Fruit fly (Drosophila melanogaster) whole organism, adult: Measurements from ENCODE around the gene CG13606.

Source experiments
- CG11617 ChIP-seq: fragments of 200-800 bp; sonication (Bioruptor generic); optimal IDR thresholded peaks from 2 replicates; lab custom pipeline; 2017; ENCODE audit warnings: mild to moderate bottlenecking, missing biosample characterization, missing genetic modification reagents, missing genetic modification characterization
- CG12768 ChIP-seq: fragments of 200-800 bp; sonication (Bioruptor generic); optimal IDR thresholded peaks from 2 replicates; lab custom pipeline; 2017; ENCODE audit warnings: missing biosample characterization, missing genetic modification characterization, mild to moderate bottlenecking, moderate library complexity, missing genetic modification reagents
- CG14711 ChIP-seq: fragments of 200-800 bp; sonication (Bioruptor generic); optimal IDR thresholded peaks from 2 replicates; lab custom pipeline; 2018; ENCODE audit warnings: missing biosample characterization, mild to moderate bottlenecking, missing genetic modification characterization, moderate library complexity
- CG1620 ChIP-seq: fragments of 200-800 bp; sonication (Bioruptor generic); optimal IDR thresholded peaks from 2 replicates; lab custom pipeline; 2016; ENCODE audit warnings: missing biosample characterization, missing genetic modification characterization
- CG33017 ChIP-seq: fragments of 200-800 bp; sonication (Bioruptor generic); optimal IDR thresholded peaks from 2 replicates; lab custom pipeline; 2018; ENCODE audit warnings: missing biosample characterization, mild to moderate bottlenecking, missing genetic modification characterization, moderate library complexity
- CG5204 ChIP-seq: fragments of 200-800 bp; sonication (Bioruptor generic); optimal IDR thresholded peaks from 2 replicates; lab custom pipeline; 2016; ENCODE audit warnings: missing biosample characterization, missing genetic modification characterization
- CG7045 ChIP-seq: fragments of 200-800 bp; sonication (Bioruptor generic); optimal IDR thresholded peaks from 2 replicates; lab custom pipeline; 2017; ENCODE audit warnings: missing biosample characterization, mild to moderate bottlenecking, missing genetic modification characterization
- CG7101 ChIP-seq: fragments of 200-800 bp; sonication (Bioruptor generic); optimal IDR thresholded peaks from 2 replicates; lab custom pipeline; 2018; ENCODE audit warnings: missing biosample characterization, mild to moderate bottlenecking, missing genetic modification characterization, moderate library complexity
- Clk ChIP-seq: fragments of 200-800 bp; sonication (Bioruptor generic); optimal IDR thresholded peaks from 2 replicates; lab custom pipeline; 2017; ENCODE audit warnings: missing biosample characterization, missing genetic modification characterization
- Crg-1 ChIP-seq: fragments of 200-800 bp; sonication (Bioruptor generic); optimal IDR thresholded peaks from 2 replicates; lab custom pipeline; 2016; ENCODE audit warnings: missing biosample characterization, missing genetic modification characterization
- Hr96 ChIP-seq: fragments of 200-800 bp; sonication (Bioruptor generic); optimal IDR thresholded peaks from 2 replicates; lab custom pipeline; 2016; ENCODE audit warnings: missing biosample characterization, missing genetic modification characterization
- Mnt ChIP-seq: fragments of 200-800 bp; sonication (Bioruptor generic); optimal IDR thresholded peaks from 2 replicates; lab custom pipeline; 2016; ENCODE audit warnings: missing biosample characterization, mild to moderate bottlenecking, missing genetic modification characterization
- bab1 ChIP-seq: fragments of 200-800 bp; sonication (Bioruptor generic); optimal IDR thresholded peaks from 3 replicates; lab custom pipeline; 2019; ENCODE audit warnings: missing biosample characterization, mild to moderate bottlenecking, missing genetic modification characterization, moderate library complexity
- cic ChIP-seq: fragments of 200-800 bp; sonication (Bioruptor generic); optimal IDR thresholded peaks from 2 replicates; lab custom pipeline; 2017; ENCODE audit warnings: missing biosample characterization, mild to moderate bottlenecking, missing genetic modification characterization, moderate library complexity
- cnc ChIP-seq, 2 experiments: fragments of >200 bp; optimal IDR thresholded peaks; 2 replicates each; lab custom pipeline; 2017
- kay ChIP-seq: fragments of 200-800 bp; sonication (Bioruptor generic); peaks from one replicate; lab custom pipeline; 2016; ENCODE audit warnings: missing biosample characterization, missing genetic modification characterization, borderline replicate concordance
- ovo ChIP-seq: fragments of 200-800 bp; sonication (Bioruptor generic); optimal IDR thresholded peaks from 2 replicates; lab custom pipeline; 2016; ENCODE audit warnings: missing biosample characterization, missing genetic modification characterization
- pad ChIP-seq: fragments of 200-800 bp; sonication (Bioruptor generic); optimal IDR thresholded peaks from 3 replicates; lab custom pipeline; 2017; ENCODE audit warnings: missing biosample characterization, missing genetic modification characterization, mild to moderate bottlenecking, moderate library complexity, missing genetic modification reagents
- tj ChIP-seq: fragments of 200-800 bp; sonication (Bioruptor generic); optimal IDR thresholded peaks from 3 replicates; lab custom pipeline; 2017; ENCODE audit warnings: missing biosample characterization, mild to moderate bottlenecking, missing genetic modification characterization, moderate library complexity
- toe ChIP-seq: fragments of 200-800 bp; sonication (Bioruptor generic); optimal IDR thresholded peaks from 2 replicates; lab custom pipeline; 2016; ENCODE audit warnings: missing biosample characterization, missing genetic modification characterization

Gene CG13606

DNA sequence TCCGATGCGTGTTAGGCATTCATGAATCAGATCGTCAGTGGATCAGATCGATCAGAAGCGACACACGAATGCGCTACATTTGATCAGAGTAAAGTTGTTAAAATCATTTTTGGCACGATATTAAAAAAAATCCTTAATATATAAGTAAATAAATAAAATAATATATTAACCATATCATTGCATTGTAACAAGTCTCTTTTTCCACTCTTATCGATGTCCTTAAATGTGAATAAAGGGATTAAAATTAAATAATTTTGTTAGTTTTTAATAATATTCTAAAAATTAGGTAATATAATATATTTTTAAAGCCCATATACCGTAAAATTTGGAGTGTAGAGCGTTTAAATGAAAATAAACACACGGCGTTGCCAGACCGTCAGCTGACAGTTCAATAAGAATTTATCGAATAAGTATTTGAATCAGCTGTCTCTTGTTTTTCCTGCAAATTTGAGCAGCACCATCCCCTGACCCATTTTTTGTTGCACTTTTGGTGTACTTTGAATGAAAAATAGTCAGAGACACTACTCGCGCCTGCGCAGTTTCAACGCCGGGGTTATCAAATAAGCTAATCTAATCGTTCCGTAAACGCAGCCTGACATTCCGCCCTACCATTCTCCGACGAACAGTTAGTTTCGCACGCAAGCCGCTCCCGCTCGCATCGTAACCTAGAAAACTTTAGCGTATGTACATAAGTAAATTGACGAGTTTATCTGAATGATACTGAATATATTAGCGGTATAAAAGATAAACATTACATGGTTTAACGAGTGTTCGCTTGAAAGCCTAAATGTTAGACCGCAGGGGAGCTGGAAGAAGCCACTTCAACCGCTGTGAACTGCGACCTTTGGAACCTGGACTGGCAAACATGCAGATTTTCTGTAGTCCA lies 20.3 kb upstream of the CG13606 start, which contains the start of the genes p38a and CG6178:
Gene p38a, minus strand, starts transcription at position 398 of the 886 bp plus-strand sequence.
Gene CG6178, plus strand, starts transcription at position 424 of the 886 bp plus-strand sequence.
- peak; percentile 60 for TF ChIP-seq Hr96 (GFP tag; lab: Kevin White, UChicago)
- peak; percentile 85 for TF ChIP-seq tj (GFP tag; lab: Kevin White, UChicago)
- peak; percentile 97 for TF ChIP-seq CG12768 (GFP tag; lab: Kevin White, UChicago)
- peak; percentile 80 for TF ChIP-seq ovo (GFP tag; lab: Kevin White, UChicago)
- TF ChIP-seq Mnt (GFP tag; lab: Kevin White, UChicago), result peak; percentile 77
- peak; percentile 96 for TF ChIP-seq CG14711 (tag; lab: Kevin White, UChicago)
- TF ChIP-seq CG7101 (tag; lab: Kevin White, UChicago), result peak; percentile 99
- peak; percentile 97 for TF ChIP-seq bab1 (GFP tag; lab: Kevin White, UChicago)
- TF ChIP-seq CG33017 (tag; lab: Kevin White, UChicago), result peak; percentile 97
- TF ChIP-seq Clk, result peak; percentile 75
- peak; percentile 67 for TF ChIP-seq toe
- peak; percentile 90 for TF ChIP-seq pad (GFP tag; lab: Kevin White, UChicago)
- peak; percentile 59 for TF ChIP-seq CG1620 (GFP tag; lab: Kevin White, UChicago)
- peak; percentile 79 for TF ChIP-seq CG5204 (GFP tag; lab: Kevin White, UChicago)
- TF ChIP-seq kay (GFP tag; lab: Kevin White, UChicago), result no peak
- TF ChIP-seq Crg-1 (GFP tag; lab: Kevin White, UChicago), result peak; percentile 71
- TF ChIP-seq cnc (optimal IDR thresholded peaks at IDR 0.05; lab: Kevin White, UChicago), result no peak
- TF ChIP-seq CG11617, result peak; percentile 99
- TF ChIP-seq CG7045 (GFP tag; lab: Kevin White, UChicago), result peak; percentile 97
- TF ChIP-seq cic (GFP tag; lab: Kevin White, UChicago), result peak; percentile 73

- TF ChIP-seq bab1 (GFP tag; lab: Kevin White, UChicago) (peak; percentile 88), CG14711 (tag; lab: Kevin White, UChicago) (peak; percentile 90), CG7101 (tag; lab: Kevin White, UChicago) (peak; percentile 94), tj (GFP tag; lab: Kevin White, UChicago) (peak; percentile 50), CG7045 (GFP tag; lab: Kevin White, UChicago) (peak; percentile 83), cnc (optimal IDR thresholded peaks at IDR 0.05; lab: Kevin White, UChicago) (no peak), cic (GFP tag; lab: Kevin White, UChicago) (peak; percentile 34), Clk (peak; percentile 38), kay (GFP tag; lab: Kevin White, UChicago) (no peak), CG12768 (GFP tag; lab: Kevin White, UChicago) (peak; percentile 91), Hr96 (GFP tag; lab: Kevin White, UChicago) (no peak), CG1620 (GFP tag; lab: Kevin White, UChicago) (peak; percentile 57), CG5204 (GFP tag; lab: Kevin White, UChicago) (no peak), Crg-1 (GFP tag; lab: Kevin White, UChicago) (peak; percentile 45), ovo (GFP tag; lab: Kevin White, UChicago) (peak; percentile 17), Mnt (GFP tag; lab: Kevin White, UChicago) (peak; percentile 75), pad (GFP tag; lab: Kevin White, UChicago) (peak; percentile 82), CG33017 (tag; lab: Kevin White, UChicago) (peak; percentile 91), toe (no peak), CG11617 (peak; percentile 86)
Measured at dm6 chr3R:24161173-24161811, 11.1 kb upstream of the CG13606 start, which contains the start of the genes Myo95E and TBC1d7. Myo95E (minus strand) TSS chr3R:24161498. TBC1d7 (plus strand) TSS chr3R:24161727.

dm6 chr3R:24162774-24163555 lies 9.5 kb upstream of the CG13606 start, which contains the start of gene mRpS24:
mRpS24 (minus strand) TSS chr3R:24163545.
- TF ChIP-seq Clk (no peak), CG1620 (GFP tag; lab: Kevin White, UChicago) (no peak), cic (GFP tag; lab: Kevin White, UChicago) (no peak), bab1 (GFP tag; lab: Kevin White, UChicago) (no peak), Hr96 (GFP tag; lab: Kevin White, UChicago) (no peak), tj (GFP tag; lab: Kevin White, UChicago) (no peak), Mnt (GFP tag; lab: Kevin White, UChicago) (peak; percentile 36), CG33017 (tag; lab: Kevin White, UChicago) (no peak)

DNA sequence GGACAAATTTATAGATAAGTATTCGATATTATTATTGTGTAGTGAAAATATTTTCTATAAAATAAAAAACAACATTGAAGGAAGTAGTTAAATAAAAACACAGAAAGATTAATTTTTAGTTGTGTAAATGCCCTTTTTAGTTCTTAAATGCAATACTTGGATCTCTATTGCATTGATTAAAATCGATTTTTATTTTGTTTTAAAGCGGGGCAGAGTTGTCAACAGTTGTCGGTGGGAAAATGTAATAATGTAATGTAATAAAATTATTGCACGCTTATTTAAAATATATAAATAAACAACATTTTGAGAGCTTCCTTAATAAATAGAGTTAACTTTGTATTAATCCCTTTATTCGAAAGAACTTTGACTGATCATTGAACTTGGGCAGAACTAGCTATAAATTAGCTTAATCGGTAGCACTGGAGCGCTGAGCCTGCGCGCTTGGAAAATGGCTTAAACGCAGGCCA lies 8.8 kb upstream of the CG13606 start, which contains the start of gene Apc2:
Gene Apc2, plus strand, starts transcription at position 411 of the 467 bp plus-strand sequence.
- TF ChIP-seq toe (no peak), cic (GFP tag; lab: Kevin White, UChicago) (peak; percentile 12), Crg-1 (GFP tag; lab: Kevin White, UChicago) (peak; percentile 32), CG12768 (GFP tag; lab: Kevin White, UChicago) (peak; percentile 46), ovo (GFP tag; lab: Kevin White, UChicago) (peak; percentile 37), kay (GFP tag; lab: Kevin White, UChicago) (no peak), CG7045 (GFP tag; lab: Kevin White, UChicago) (peak; percentile 43), CG33017 (tag; lab: Kevin White, UChicago) (peak; percentile 20), CG11617 (peak; percentile 81), tj (GFP tag; lab: Kevin White, UChicago) (peak; percentile 48), Mnt (GFP tag; lab: Kevin White, UChicago) (no peak), Clk (no peak), cnc (optimal IDR thresholded peaks at IDR 0.05; lab: Kevin White, UChicago) (no peak), Hr96 (GFP tag; lab: Kevin White, UChicago) (no peak), bab1 (GFP tag; lab: Kevin White, UChicago) (peak; percentile 50), CG14711 (tag; lab: Kevin White, UChicago) (peak; percentile 91), CG5204 (GFP tag; lab: Kevin White, UChicago) (no peak), pad (GFP tag; lab: Kevin White, UChicago) (peak; percentile 36), CG7101 (tag; lab: Kevin White, UChicago) (peak; percentile 66), CG1620 (GFP tag; lab: Kevin White, UChicago) (peak; percentile 26)
